Worm (Caenorhabditis elegans) whole organism, L4/young adult: ENCODE measurements around the gene srx-108.

Source experiments
- W03F9.2 ChIP-seq: fragments of 150-350 bp; optimal IDR thresholded peaks from 2 replicates; lab custom pipeline; 2014; ENCODE audit warnings: missing biosample characterization, missing genetic modification characterization
- dao-5 ChIP-seq: sonication (generic microtip); optimal IDR thresholded peaks from 2 replicates; lab custom pipeline; 2016; ENCODE audit warnings: missing genotype, missing genetic modification characterization, moderate library complexity, missing compliant biosample characterization
- him-1 ChIP-seq: sonication (generic microtip); optimal IDR thresholded peaks from 2 replicates; lab custom pipeline; 2016; ENCODE audit warnings: missing genotype, missing genetic modification reagents, missing genetic modification characterization, missing compliant biosample characterization

DNA sequence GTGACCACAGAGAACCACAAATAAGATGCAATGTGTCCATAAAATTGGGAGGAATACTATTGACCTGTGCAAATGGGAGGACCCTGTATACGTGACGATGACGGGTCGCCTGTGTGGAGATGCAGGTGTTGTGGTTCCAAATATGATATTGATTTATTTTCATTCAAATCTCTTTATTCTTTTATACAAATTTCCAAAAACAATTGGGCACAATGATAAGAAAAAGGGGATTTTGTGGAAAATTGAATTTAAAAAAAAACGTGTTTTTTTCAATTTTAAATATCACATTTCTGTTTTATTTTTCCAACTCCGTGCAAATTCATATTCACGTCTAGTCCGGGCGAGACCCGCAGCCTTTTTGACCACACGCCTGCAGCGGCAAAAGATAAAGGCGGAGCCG, 30.2 kb upstream of the srx-108 start, which contains the start of gene F19B10.2:
- TF ChIP-seq him-1 (tag; lab: Kevin White, UChicago) (no peak), dao-5 (no peak), W03F9.2 (tag; lab: Kevin White, UChicago) (no peak)
